Worm (Caenorhabditis elegans) whole organism, L2 larva: ENCODE measurements around the gene F14E5.8.
A peak's percentile ranks its signal among the peaks of the same experiment; 100 is the strongest.
"Not testable (repeated sequence)": the region's sequence is repeated elsewhere in the genome, so short reads cannot be mapped to it uniquely, and the experiment has no call there.

Source experiments
- C34F6.9 ChIP-seq: fragments of 150-350 bp; optimal IDR thresholded peaks from 2 replicates; lab custom pipeline; 2014; ENCODE audit warnings: missing biosample characterization, missing genetic modification characterization
- F13H6.1 ChIP-seq: sonication (generic microtip); optimal IDR thresholded peaks from 2 replicates; lab custom pipeline; 2016; ENCODE audit warnings: missing genetic modification characterization, missing compliant biosample characterization
- R02D3.7 ChIP-seq: fragments of 150-350 bp; optimal IDR thresholded peaks from 2 replicates; lab custom pipeline; 2014; ENCODE audit warnings: missing biosample characterization, missing genetic modification characterization
- Y55F3AM.14 ChIP-seq: fragments of 200-800 bp; sonication (Bioruptor generic); optimal IDR thresholded peaks from 2 replicates; lab custom pipeline; 2018; ENCODE audit warnings: mild to moderate bottlenecking, missing genetic modification characterization, missing compliant biosample characterization
- alr-1 ChIP-seq: fragments of 150-350 bp; optimal IDR thresholded peaks from 2 replicates; lab custom pipeline; 2014; ENCODE audit warnings: missing biosample characterization, missing genetic modification characterization
- aly-2 ChIP-seq: fragments of 150-350 bp; optimal IDR thresholded peaks from 2 replicates; lab custom pipeline; 2014; ENCODE audit warnings: missing biosample characterization, missing genetic modification characterization
- ama-1 ChIP-seq: fragments of 150-350 bp; optimal IDR thresholded peaks from 2 replicates; lab custom pipeline; 2018; ENCODE audit warnings: inconsistent platforms
- blmp-1 ChIP-seq: sonication (generic microtip); optimal IDR thresholded peaks from 2 replicates; lab custom pipeline; 2017; ENCODE audit warnings: missing genetic modification characterization, mild to moderate bottlenecking, missing compliant biosample characterization, antibody characterized with exemption, moderate library complexity; ENCODE audit not compliant: insufficient read depth
- ceh-16 ChIP-seq: fragments of 150-350 bp; optimal IDR thresholded peaks from 2 replicates; lab custom pipeline; 2014; ENCODE audit warnings: missing biosample characterization, missing genetic modification characterization
- crh-2 ChIP-seq: sonication (generic microtip); optimal IDR thresholded peaks from 2 replicates; lab custom pipeline; 2017; ENCODE audit warnings: missing biosample characterization, missing genetic modification characterization
- egl-27 ChIP-seq: sonication (generic microtip); optimal IDR thresholded peaks from 3 replicates; lab custom pipeline; 2017; ENCODE audit warnings: missing biosample characterization, missing genetic modification reagents, missing genetic modification characterization
- elt-1 ChIP-seq: fragments of 150-350 bp; optimal IDR thresholded peaks from 2 replicates; lab custom pipeline; 2014; ENCODE audit warnings: missing biosample characterization, missing genetic modification characterization
- fos-1 ChIP-seq: fragments of 150-350 bp; optimal IDR thresholded peaks from 2 replicates; lab custom pipeline; 2014; ENCODE audit warnings: missing biosample characterization, missing genetic modification characterization
- gmeb-1 ChIP-seq: fragments of 150-350 bp; optimal IDR thresholded peaks from 2 replicates; lab custom pipeline; 2014; ENCODE audit warnings: missing biosample characterization, missing genetic modification characterization
- lin-11 ChIP-seq: fragments of 150-350 bp; sonication (generic microtip); optimal IDR thresholded peaks from 2 replicates; lab custom pipeline; 2014; ENCODE audit warnings: missing biosample characterization, missing genetic modification characterization, inconsistent platforms, mixed read lengths
- lin-13 ChIP-seq: fragments of 150-350 bp; optimal IDR thresholded peaks from 2 replicates; lab custom pipeline; 2014; ENCODE audit warnings: missing biosample characterization, missing genetic modification reagents, missing genetic modification characterization
- lin-39 ChIP-seq: fragments of 150-350 bp; optimal IDR thresholded peaks from 2 replicates; lab custom pipeline; 2014; ENCODE audit warnings: missing biosample characterization, missing genetic modification reagents, missing genetic modification characterization
- lsy-2 ChIP-seq, 2 experiments: fragments of 150-350 bp in 1 of 2; sonication (generic microtip) in 1 of 2; optimal IDR thresholded peaks; 2 replicates each; lab custom pipeline; 2014 to 2017; ENCODE audit warnings: missing biosample characterization in 2 of 2, missing genetic modification characterization in 2 of 2
- mab-5 ChIP-seq: fragments of 150-350 bp; optimal IDR thresholded peaks from 2 replicates; lab custom pipeline; 2014; ENCODE audit warnings: missing biosample characterization, missing genetic modification characterization
- mdl-1 ChIP-seq, 2 experiments: fragments of 150-350 bp in 1 of 2; sonication (generic microtip) in 1 of 2; optimal IDR thresholded peaks; 2 replicates each; lab custom pipeline; 2017; ENCODE audit warnings: missing biosample characterization in 2 of 2, missing genetic modification characterization in 2 of 2
- nhr-10 ChIP-seq: sonication (generic microtip); optimal IDR thresholded peaks from 2 replicates; lab custom pipeline; 2017; ENCODE audit warnings: missing biosample characterization, missing genetic modification characterization
- nhr-11 ChIP-seq: fragments of 150-350 bp; optimal IDR thresholded peaks from 2 replicates; lab custom pipeline; 2014; ENCODE audit warnings: missing biosample characterization, missing genetic modification characterization
- nhr-12 ChIP-seq: fragments of 150-350 bp; optimal IDR thresholded peaks from 2 replicates; lab custom pipeline; 2014; ENCODE audit warnings: missing biosample characterization, missing genetic modification characterization
- nhr-21 ChIP-seq: fragments of 150-350 bp; optimal IDR thresholded peaks from 2 replicates; lab custom pipeline; 2014; ENCODE audit warnings: missing biosample characterization, missing genetic modification characterization
- nhr-23 ChIP-seq: fragments of 150-350 bp; optimal IDR thresholded peaks from 2 replicates; lab custom pipeline; 2014; ENCODE audit warnings: missing biosample characterization, missing genetic modification reagents, missing genetic modification characterization
- nhr-237 ChIP-seq: fragments of 150-350 bp; optimal IDR thresholded peaks from 2 replicates; lab custom pipeline; 2014; ENCODE audit warnings: missing biosample characterization, missing genetic modification characterization
- nhr-25 ChIP-seq: fragments of 150-350 bp; sonication (generic microtip); optimal IDR thresholded peaks from 3 replicates; lab custom pipeline; 2014; ENCODE audit warnings: missing biosample characterization, missing genetic modification characterization
- nhr-6 ChIP-seq: fragments of 150-350 bp; optimal IDR thresholded peaks from 2 replicates; lab custom pipeline; 2014; ENCODE audit warnings: missing biosample characterization, missing genetic modification characterization
- nhr-77 ChIP-seq: fragments of 150-350 bp; optimal IDR thresholded peaks from 2 replicates; lab custom pipeline; 2014; ENCODE audit warnings: missing biosample characterization, missing genetic modification characterization
- peb-1 ChIP-seq: fragments of 150-350 bp; optimal IDR thresholded peaks from 2 replicates; lab custom pipeline; 2014; ENCODE audit warnings: missing biosample characterization, missing genetic modification characterization
- sem-4 ChIP-seq: fragments of 150-350 bp; optimal IDR thresholded peaks from 2 replicates; lab custom pipeline; 2014; ENCODE audit warnings: missing biosample characterization, missing genetic modification reagents, missing genetic modification characterization
- skn-1 ChIP-seq: sonication (generic microtip); optimal IDR thresholded peaks from 2 replicates; lab custom pipeline; 2017; ENCODE audit warnings: missing biosample characterization, missing genetic modification characterization
- sma-3 ChIP-seq: sonication (generic microtip); optimal IDR thresholded peaks from 2 replicates; lab custom pipeline; 2016; ENCODE audit warnings: missing genetic modification reagents, missing genetic modification characterization, missing compliant biosample characterization
- sma-9 ChIP-seq, 2 experiments: fragments of 150-350 bp in 1 of 2; sonication (generic microtip) in 1 of 2; optimal IDR thresholded peaks; 2 replicates each; lab custom pipeline; 2014 to 2016; ENCODE audit warnings: missing genetic modification characterization in 2 of 2, mild to moderate bottlenecking in 1 of 2, missing biosample characterization in 1 of 2, missing compliant biosample characterization in 1 of 2, missing genetic modification reagents in 1 of 2, moderate library complexity in 1 of 2
- snpc-4 ChIP-seq: fragments of 150-350 bp; optimal IDR thresholded peaks from 2 replicates; lab custom pipeline; 2014; ENCODE audit warnings: missing biosample characterization, missing genetic modification characterization
- unc-55 ChIP-seq: fragments of 150-350 bp; sonication (generic microtip); optimal IDR thresholded peaks from 3 replicates; lab custom pipeline; 2014; ENCODE audit warnings: missing biosample characterization, missing genetic modification reagents, missing genetic modification characterization
- unc-62 ChIP-seq: fragments of 150-350 bp; optimal IDR thresholded peaks from 2 replicates; lab custom pipeline; 2014; ENCODE audit warnings: missing biosample characterization, missing genetic modification reagents, missing genetic modification characterization
- zag-1 ChIP-seq: fragments of 150-350 bp; optimal IDR thresholded peaks from 2 replicates; lab custom pipeline; 2014; ENCODE audit warnings: missing biosample characterization, missing genetic modification characterization
- ztf-11 ChIP-seq: sonication (generic microtip); optimal IDR thresholded peaks from 2 replicates; lab custom pipeline; 2017; ENCODE audit warnings: missing biosample characterization, missing genetic modification characterization
- ztf-4 ChIP-seq: fragments of 150-350 bp; optimal IDR thresholded peaks from 2 replicates; lab custom pipeline; 2014; ENCODE audit warnings: missing biosample characterization, missing genetic modification characterization

The F14E5.8 gene

DNA sequence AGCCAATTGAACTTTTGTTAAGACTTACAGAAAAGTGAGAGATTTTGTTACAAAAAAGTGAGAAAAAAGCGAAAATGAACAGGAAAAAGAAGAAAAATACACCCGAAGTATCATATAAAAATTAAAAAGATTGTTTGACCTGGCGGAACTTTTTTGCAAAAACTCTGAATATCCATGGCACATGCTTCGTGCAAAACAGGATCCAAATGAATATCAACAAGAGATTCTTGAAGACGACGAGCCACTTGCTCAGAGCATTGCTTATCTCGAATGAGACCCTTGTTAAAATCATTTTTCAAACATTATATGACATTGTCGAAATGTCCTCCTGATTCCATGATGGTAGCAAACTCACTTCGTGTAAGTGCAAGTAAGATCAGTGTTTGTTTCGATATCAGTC, at the start of gene F14E5.8:
Gene F14E5.8 (plus strand): TSS at position 301 of the 400 bp plus-strand sequence.
- not testable (repeated sequence) for TF ChIP-seq sma-9 (GFP tag; optimal IDR thresholded peaks at IDR 0.05; lab: Kevin White, UChicago); sma-9 (tag; optimal IDR thresholded peaks at IDR 0.05; lab: Kevin White, UChicago); alr-1 (tag; lab: Kevin White, UChicago); crh-2

- TF ChIP-seq aly-2 (tag; lab: Kevin White, UChicago) = no peak
- TF ChIP-seq snpc-4 (tag; lab: Kevin White, UChicago) = no peak
- TF ChIP-seq sma-3 (GFP tag; lab: Kevin White, UChicago) = no peak
- TF ChIP-seq lin-39 = no peak
- no peak for TF ChIP-seq ztf-4 (tag; lab: Kevin White, UChicago)
- no peak for TF ChIP-seq unc-55
- TF ChIP-seq mdl-1 (tag; optimal IDR thresholded peaks at IDR 0.05; lab: Kevin White, UChicago) = no peak
- TF ChIP-seq nhr-12 (tag; lab: Kevin White, UChicago) = no peak
- no peak for TF ChIP-seq mab-5 (tag; lab: Kevin White, UChicago)
- TF ChIP-seq nhr-77 (tag; lab: Kevin White, UChicago) = no peak
- TF ChIP-seq peb-1 (tag; lab: Kevin White, UChicago) = no peak
- no peak for TF ChIP-seq sem-4 (tag; lab: Kevin White, UChicago)
- no peak for TF ChIP-seq blmp-1 (tag; lab: Kevin White, UChicago)
- no peak for TF ChIP-seq ama-1 (lab: Kevin White, UChicago)
- no peak for TF ChIP-seq unc-62 (GFP tag; lab: Kevin White, UChicago)
- TF ChIP-seq lin-13 (GFP tag; lab: Kevin White, UChicago) = no peak
Observed at ce11 chrII:8370194-8370593, 49.7 kb upstream of the F14E5.8 start.

ce11 chrII:8377722-8378121, 42.2 kb upstream of the F14E5.8 start:
- no peak for TF ChIP-seq unc-62 (GFP tag; lab: Kevin White, UChicago)
- no peak for TF ChIP-seq R02D3.7 (tag; lab: Kevin White, UChicago)
- no peak for TF ChIP-seq nhr-6
- no peak for TF ChIP-seq alr-1 (tag; lab: Kevin White, UChicago)
- TF ChIP-seq lin-11 (tag; lab: Kevin White, UChicago) = no peak
- no peak for TF ChIP-seq mdl-1 (tag; optimal IDR thresholded peaks at IDR 0.05; lab: Kevin White, UChicago)
- no peak for TF ChIP-seq F13H6.1 (tag; lab: Kevin White, UChicago)
- TF ChIP-seq nhr-12 (tag; lab: Kevin White, UChicago) = no peak
- TF ChIP-seq, all 48 proteins: peak for 0

ce11 chrII:8380188-8380587, 39.7 kb upstream of the F14E5.8 start:
- TF ChIP-seq Y55F3AM.14 (GFP tag; lab: Kevin White, UChicago) (no peak), blmp-1 (tag; lab: Kevin White, UChicago) (peak; percentile 77), snpc-4 (tag; lab: Kevin White, UChicago) (no peak), C34F6.9 (tag; lab: Kevin White, UChicago) (no peak), sem-4 (tag; lab: Kevin White, UChicago) (no peak), lin-11 (tag; lab: Kevin White, UChicago) (no peak), ztf-11 (tag; lab: Kevin White, UChicago) (no peak)
- TF ChIP-seq, all 48 proteins: peak for 1

ce11 chrII:8381197-8381596, 38.7 kb upstream of the F14E5.8 start, which contains the start of gene F49E12.12:
TSS of gene F49E12.12 (plus strand) at chrII:8381497.
- TF ChIP-seq mab-5 (tag; lab: Kevin White, UChicago) = no peak
- TF ChIP-seq lsy-2 (tag; optimal IDR thresholded peaks at IDR 0.05; lab: Kevin White, UChicago) = no peak
- TF ChIP-seq nhr-237 (tag; lab: Kevin White, UChicago) = no peak
- TF ChIP-seq ceh-16 (tag; lab: Kevin White, UChicago) = no peak
- no peak for TF ChIP-seq lin-39

- no peak for TF ChIP-seq nhr-237 (tag; lab: Kevin White, UChicago)
- no peak for TF ChIP-seq nhr-25 (tag; lab: Kevin White, UChicago)
- TF ChIP-seq nhr-11 (tag; lab: Kevin White, UChicago) = no peak
- no peak for TF ChIP-seq nhr-10 (tag; lab: Kevin White, UChicago)
- no peak for TF ChIP-seq peb-1 (tag; lab: Kevin White, UChicago)
- no peak for TF ChIP-seq aly-2 (tag; lab: Kevin White, UChicago)
- no peak for TF ChIP-seq zag-1 (tag; lab: Kevin White, UChicago)
- no peak for TF ChIP-seq ztf-11 (tag; lab: Kevin White, UChicago)
- no peak for TF ChIP-seq C34F6.9 (tag; lab: Kevin White, UChicago)
- no peak for TF ChIP-seq lin-39
- peak; percentile 85 for TF ChIP-seq fos-1 (tag; lab: Kevin White, UChicago)
- TF ChIP-seq skn-1 = peak; percentile 84
- TF ChIP-seq nhr-21 (tag; lab: Kevin White, UChicago) = peak; percentile 8
- peak; percentile 38 for TF ChIP-seq sma-3 (GFP tag; lab: Kevin White, UChicago)
- no peak for TF ChIP-seq unc-55
- peak; percentile 94 for TF ChIP-seq sma-9 (GFP tag; optimal IDR thresholded peaks at IDR 0.05; lab: Kevin White, UChicago)
- TF ChIP-seq sma-9 (tag; optimal IDR thresholded peaks at IDR 0.05; lab: Kevin White, UChicago) = no peak
- peak in 1 of 2 experiments; percentile 37 for TF ChIP-seq mdl-1 (tag; optimal IDR thresholded peaks at IDR 0.05; lab: Kevin White, UChicago)
- TF ChIP-seq crh-2 = peak; percentile 90
- no peak for TF ChIP-seq elt-1
- no peak for TF ChIP-seq nhr-23 (tag; lab: Kevin White, UChicago)
- peak; percentile 1 for TF ChIP-seq gmeb-1 (tag; lab: Kevin White, UChicago)
- TF ChIP-seq lsy-2 (tag; optimal IDR thresholded peaks at IDR 0.05; lab: Kevin White, UChicago) = peak in 1 of 2 experiments; percentile 39
- TF ChIP-seq egl-27 (tag; lab: Kevin White, UChicago) = no peak
- TF ChIP-seq lin-13 (GFP tag; lab: Kevin White, UChicago) = no peak
Observed at ce11 chrII:8382880-8383279, 37.0 kb upstream of the F14E5.8 start.
